Worm (Caenorhabditis elegans) whole organism, L1 larva: ENCODE measurements around the gene hlh-12.

Source experiments
- ama-1 ChIP-seq: fragments of 150-350 bp; optimal IDR thresholded peaks from 2 replicates; lab custom pipeline; 2014
- ceh-63 ChIP-seq: fragments of 200-800 bp; sonication (Bioruptor generic); optimal IDR thresholded peaks from 2 replicates; lab custom pipeline; 2018; ENCODE audit warnings: mild to moderate bottlenecking, missing genetic modification characterization, missing compliant biosample characterization
- lsy-2 ChIP-seq, 2 experiments: fragments of 150-350 bp; optimal IDR thresholded peaks; 2 replicates each; lab custom pipeline; 2014; ENCODE audit warnings: missing biosample characterization in 2 of 2, missing genetic modification characterization in 2 of 2
- skn-1 ChIP-seq: fragments of 150-350 bp; optimal IDR thresholded peaks from 2 replicates; lab custom pipeline; 2014; ENCODE audit warnings: missing biosample characterization, missing genetic modification characterization
- sox-4 ChIP-seq: sonication (generic microtip); optimal IDR thresholded peaks from 2 replicates; lab custom pipeline; 2016; ENCODE audit warnings: missing genetic modification characterization, missing compliant biosample characterization
- zag-1 ChIP-seq: fragments of 150-350 bp; optimal IDR thresholded peaks from 2 replicates; lab custom pipeline; 2014; ENCODE audit warnings: missing biosample characterization, missing genetic modification characterization
- ztf-11 ChIP-seq, 2 experiments: sonication (generic microtip); optimal IDR thresholded peaks; 2 replicates each; lab custom pipeline; 2016 to 2017; ENCODE audit warnings: missing genetic modification characterization in 2 of 2, missing biosample characterization in 1 of 2, missing compliant biosample characterization in 1 of 2

DNA sequence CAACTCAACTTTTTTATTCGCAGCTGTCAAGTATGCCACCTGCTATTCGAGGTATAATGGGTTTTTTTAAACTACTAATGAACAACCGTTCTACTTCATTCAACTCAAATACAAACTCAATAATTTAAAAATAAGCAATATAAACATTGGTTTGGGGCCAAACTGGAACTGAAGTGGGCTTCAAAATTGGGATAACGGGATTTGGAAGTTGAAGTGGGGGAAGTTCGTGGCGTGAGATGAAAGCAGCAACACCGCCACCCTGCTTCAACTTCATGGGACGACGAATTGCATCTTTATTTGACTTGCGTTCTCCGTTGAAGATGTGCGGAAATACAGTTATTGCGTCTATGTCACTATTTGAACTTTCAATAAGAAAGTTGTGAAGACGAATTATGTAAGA lies 730 bp downstream of the hlh-12 start:
- TF ChIP-seq ztf-11 (tag; optimal IDR thresholded peaks at IDR 0.05; lab: Kevin White, UChicago) (no peak), sox-4 (tag; lab: Kevin White, UChicago) (no peak), ceh-63 (no peak), skn-1 (tag; lab: Kevin White, UChicago) (no peak), ama-1 (no peak), zag-1 (tag; lab: Kevin White, UChicago) (no peak), lsy-2 (tag; optimal IDR thresholded peaks at IDR 0.05; lab: Kevin White, UChicago) (no peak)
